Worm (Caenorhabditis elegans): ENCODE results near the gene sre-4.

ce11 chrIV:9795250-9795649 is 10.7 kb upstream of the sre-4 start:
- no peak for TF ChIP-seq efl-1 (GFP tag; optimal IDR thresholded peaks at IDR 0.05)
- TF ChIP-seq hsf-1 (GFP tag; IDR thresholded peaks at IDR 0.05): no peak
- TF ChIP-seq hrde-1 (tag; optimal IDR thresholded peaks at IDR 0.05; ENCODE audit: borderline replicate concordance): no peak
- TF ChIP-seq mxl-1 (tag; optimal IDR thresholded peaks at IDR 0.05): no peak
- TF ChIP-seq unc-62 (GFP tag; optimal IDR thresholded peaks at IDR 0.05): no peak
- no peak for TF ChIP-seq sptf-2 (GFP tag; optimal IDR thresholded peaks at IDR 0.05)
- TF ChIP-seq chd-7 (tag; optimal IDR thresholded peaks at IDR 0.05): no peak
- no peak for TF ChIP-seq bed-2 (GFP tag; IDR thresholded peaks at IDR 0.05)
- no peak for TF ChIP-seq lin-40 (tag; optimal IDR thresholded peaks at IDR 0.05)
- no peak for TF ChIP-seq lin-35 (GFP tag; optimal IDR thresholded peaks at IDR 0.05)
- no peak for TF ChIP-seq snpc-4 (GFP tag; optimal IDR thresholded peaks at IDR 0.05)
- TF ChIP-seq snpc-4 (tag; optimal IDR thresholded peaks at IDR 0.05): no peak
- TF ChIP-seq zfh-2 (GFP tag; conservative IDR thresholded peaks at IDR 0.05): no peak

Measured in whole organism, young adult.